Worm (Caenorhabditis elegans) whole organism, late embryonic: ENCODE data around the gene lec-7.

Source experiments
- C38D4.7 ChIP-seq: fragments of 200-800 bp; sonication (Bioruptor generic); optimal IDR thresholded peaks from 2 replicates; lab custom pipeline; 2018; ENCODE audit warnings: mild to moderate bottlenecking, missing genetic modification characterization, moderate library complexity, missing compliant biosample characterization
- F13H6.1 ChIP-seq: sonication (generic microtip); optimal IDR thresholded peaks from 2 replicates; lab custom pipeline; 2016; ENCODE audit warnings: missing genetic modification characterization, missing compliant biosample characterization
- K02D7.2 ChIP-seq: sonication (generic microtip); optimal IDR thresholded peaks from 2 replicates; lab custom pipeline; 2017; ENCODE audit warnings: mild to moderate bottlenecking, missing genetic modification characterization, missing compliant biosample characterization
- Y22D7AL.16 ChIP-seq: sonication (generic microtip); optimal IDR thresholded peaks from 2 replicates; lab custom pipeline; 2016; ENCODE audit warnings: missing genetic modification characterization, missing compliant biosample characterization
- ama-1 ChIP-seq: fragments of 150-350 bp; optimal IDR thresholded peaks from 2 replicates; lab custom pipeline; 2014
- ceh-19 ChIP-seq: fragments of 200-800 bp; sonication (Bioruptor generic); optimal IDR thresholded peaks from 2 replicates; lab custom pipeline; 2018; ENCODE audit warnings: mild to moderate bottlenecking, missing genetic modification characterization, missing compliant biosample characterization
- ceh-2 ChIP-seq: sonication (generic microtip); optimal IDR thresholded peaks from 2 replicates; lab custom pipeline; 2016; ENCODE audit warnings: missing genotype, missing genetic modification characterization, missing compliant biosample characterization
- ceh-31 ChIP-seq: sonication (generic microtip); optimal IDR thresholded peaks from 2 replicates; lab custom pipeline; 2016; ENCODE audit warnings: missing genetic modification characterization, missing compliant biosample characterization
- ceh-34 ChIP-seq: sonication (generic microtip); optimal IDR thresholded peaks from 2 replicates; lab custom pipeline; 2016; ENCODE audit warnings: mild to moderate bottlenecking, missing genetic modification characterization, missing compliant biosample characterization
- elt-2 ChIP-seq: sonication (generic microtip); optimal IDR thresholded peaks from 2 replicates; lab custom pipeline; 2016; ENCODE audit warnings: missing genetic modification reagents, missing genetic modification characterization, missing compliant biosample characterization
- elt-4 ChIP-seq: sonication (generic microtip); optimal IDR thresholded peaks from 2 replicates; lab custom pipeline; 2016; ENCODE audit warnings: missing genetic modification characterization, missing compliant biosample characterization
- ets-4 ChIP-seq: sonication (generic microtip); optimal IDR thresholded peaks from 2 replicates; lab custom pipeline; 2016; ENCODE audit warnings: missing genetic modification characterization, missing compliant biosample characterization
- fax-1 ChIP-seq: sonication (generic microtip); optimal IDR thresholded peaks from 2 replicates; lab custom pipeline; 2016; ENCODE audit warnings: missing genotype, missing genetic modification characterization, missing compliant biosample characterization
- fkh-10 ChIP-seq: fragments of 150-350 bp; optimal IDR thresholded peaks from 2 replicates; lab custom pipeline; 2014; ENCODE audit warnings: missing biosample characterization, missing genetic modification reagents, missing genetic modification characterization
- fkh-6 ChIP-seq: sonication (generic microtip); optimal IDR thresholded peaks from 2 replicates; lab custom pipeline; 2016; ENCODE audit warnings: missing genetic modification characterization, missing compliant biosample characterization
- gmeb-2 ChIP-seq: sonication (generic microtip); optimal IDR thresholded peaks from 2 replicates; lab custom pipeline; 2016; ENCODE audit warnings: missing genetic modification characterization, inconsistent platforms, missing compliant biosample characterization
- hlh-13 ChIP-seq: fragments of 200-800 bp; sonication (Bioruptor generic); optimal IDR thresholded peaks from 2 replicates; lab custom pipeline; 2018; ENCODE audit warnings: mild to moderate bottlenecking, missing genetic modification characterization, missing compliant biosample characterization
- hlh-15 ChIP-seq: sonication (generic microtip); optimal IDR thresholded peaks from 2 replicates; lab custom pipeline; 2016; ENCODE audit warnings: missing genetic modification characterization, missing compliant biosample characterization
- hlh-8 ChIP-seq: sonication (generic microtip); optimal IDR thresholded peaks from 2 replicates; lab custom pipeline; 2016; ENCODE audit warnings: missing genotype, missing genetic modification characterization, missing compliant biosample characterization
- mec-3 ChIP-seq: sonication (generic microtip); optimal IDR thresholded peaks from 2 replicates; lab custom pipeline; 2016; ENCODE audit warnings: borderline replicate concordance, missing genetic modification characterization, missing compliant biosample characterization
- odd-2 ChIP-seq: sonication (generic microtip); optimal IDR thresholded peaks from 2 replicates; lab custom pipeline; 2017; ENCODE audit warnings: antibody characterized with exemption, mild to moderate bottlenecking, missing genetic modification characterization, missing compliant biosample characterization
- pat-9 ChIP-seq: fragments of 200-800 bp; sonication (Bioruptor generic); optimal IDR thresholded peaks from 2 replicates; lab custom pipeline; 2018; ENCODE audit warnings: mild to moderate bottlenecking, missing genetic modification characterization, moderate library complexity, missing compliant biosample characterization
- pha-2 ChIP-seq: sonication (generic microtip); optimal IDR thresholded peaks from 2 replicates; lab custom pipeline; 2017; ENCODE audit warnings: mild to moderate bottlenecking, missing genetic modification characterization, missing compliant biosample characterization
- tbx-7 ChIP-seq: sonication (generic microtip); optimal IDR thresholded peaks from 2 replicates; lab custom pipeline; 2016; ENCODE audit warnings: missing genotype, missing genetic modification characterization, missing compliant biosample characterization
- unc-42 ChIP-seq: sonication (generic microtip); optimal IDR thresholded peaks from 2 replicates; lab custom pipeline; 2016; ENCODE audit warnings: missing genotype, missing genetic modification characterization, missing compliant biosample characterization

lec-7 gene

DNA sequence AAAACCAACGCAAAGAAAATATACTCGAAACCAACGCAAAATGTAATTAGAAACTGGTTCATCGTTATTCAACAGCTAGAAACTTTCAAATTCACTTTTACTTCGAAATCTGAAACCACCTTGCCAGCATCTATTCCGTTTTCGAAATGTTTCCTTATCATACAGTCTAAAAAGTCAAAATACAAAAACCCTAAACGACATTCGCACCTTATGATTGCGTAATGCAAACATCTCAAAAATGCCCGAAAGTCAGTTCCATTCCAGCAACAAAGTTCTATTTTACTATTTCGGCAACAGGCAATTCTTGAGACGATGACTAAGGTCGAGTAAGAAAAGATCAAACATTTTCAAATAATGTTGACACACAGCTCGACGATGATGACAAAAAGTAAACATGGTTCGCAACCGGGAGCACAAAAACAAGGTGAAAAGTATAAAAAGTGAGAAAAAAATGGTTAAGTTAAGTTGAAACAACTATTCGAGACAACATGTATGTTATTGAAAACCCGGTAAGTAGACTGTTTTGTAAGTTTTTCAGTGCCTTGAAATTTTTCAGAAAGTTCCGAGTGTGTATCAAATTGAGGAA, at the start of gene lec-7:
lec-7 (plus strand) TSS at position 297 of the 586 bp plus-strand sequence.
- no peak for TF ChIP-seq unc-42 (tag; lab: Kevin White, UChicago)
- TF ChIP-seq C38D4.7 (GFP tag; lab: Kevin White, UChicago) = no peak
- no peak for TF ChIP-seq ceh-34 (tag; lab: Kevin White, UChicago)
- no peak for TF ChIP-seq tbx-7 (tag; lab: Kevin White, UChicago)
- no peak for TF ChIP-seq ceh-31 (tag; lab: Kevin White, UChicago)
- TF ChIP-seq elt-4 (tag; lab: Kevin White, UChicago) = no peak
- no peak for TF ChIP-seq ceh-2 (tag; lab: Kevin White, UChicago)
- no peak for TF ChIP-seq pat-9 (tag; lab: Kevin White, UChicago)
- no peak for TF ChIP-seq elt-2 (tag; lab: Kevin White, UChicago)
- no peak for TF ChIP-seq fkh-10
- no peak for TF ChIP-seq ama-1 (lab: Kevin White, UChicago)
- no peak for TF ChIP-seq gmeb-2 (tag; lab: Kevin White, UChicago)

ce11 chrX:9803603-9804002, 48.2 kb upstream of the lec-7 start:
- TF ChIP-seq ets-4 (no peak), unc-42 (tag; lab: Kevin White, UChicago) (peak; percentile 97)

DNA sequence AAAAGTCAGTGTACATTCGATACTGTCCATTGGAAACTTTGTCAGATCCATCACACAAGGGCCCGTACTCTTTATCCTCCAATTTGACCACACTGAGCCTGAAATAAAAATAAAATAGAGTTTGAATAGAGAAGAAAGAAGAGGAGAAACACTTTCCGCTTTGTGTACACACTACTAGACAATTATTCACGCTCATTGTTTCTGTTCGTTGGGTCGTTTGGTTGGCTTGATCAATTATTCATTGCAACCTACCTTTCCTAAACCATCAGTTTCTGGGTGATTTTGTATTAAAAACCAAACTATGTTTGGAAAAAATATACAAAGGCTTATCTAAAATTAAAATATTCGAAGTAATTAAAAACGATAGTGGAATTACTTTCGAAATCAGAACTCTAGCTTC, 47.1 kb upstream of the lec-7 start:
- TF ChIP-seq ceh-2 (tag; lab: Kevin White, UChicago) = no peak
- TF ChIP-seq tbx-7 (tag; lab: Kevin White, UChicago) = no peak
- peak; percentile 62 for TF ChIP-seq ceh-31 (tag; lab: Kevin White, UChicago)

- TF ChIP-seq unc-42 (tag; lab: Kevin White, UChicago) (peak; percentile 87), ceh-2 (tag; lab: Kevin White, UChicago) (no peak)
- TF ChIP-seq, all 69 proteins: peak for 1
Observed at ce11 chrX:9805426-9805825, 46.4 kb upstream of the lec-7 start.

- TF ChIP-seq unc-42 (tag; lab: Kevin White, UChicago) (peak; percentile 31), ceh-19 (GFP tag; lab: Kevin White, UChicago) (no peak)
Observed at ce11 chrX:9807377-9808048, 44.3 kb upstream of the lec-7 start, which contains the start of gene lgc-47. lgc-47 (minus strand) TSS chrX:9807662.

DNA sequence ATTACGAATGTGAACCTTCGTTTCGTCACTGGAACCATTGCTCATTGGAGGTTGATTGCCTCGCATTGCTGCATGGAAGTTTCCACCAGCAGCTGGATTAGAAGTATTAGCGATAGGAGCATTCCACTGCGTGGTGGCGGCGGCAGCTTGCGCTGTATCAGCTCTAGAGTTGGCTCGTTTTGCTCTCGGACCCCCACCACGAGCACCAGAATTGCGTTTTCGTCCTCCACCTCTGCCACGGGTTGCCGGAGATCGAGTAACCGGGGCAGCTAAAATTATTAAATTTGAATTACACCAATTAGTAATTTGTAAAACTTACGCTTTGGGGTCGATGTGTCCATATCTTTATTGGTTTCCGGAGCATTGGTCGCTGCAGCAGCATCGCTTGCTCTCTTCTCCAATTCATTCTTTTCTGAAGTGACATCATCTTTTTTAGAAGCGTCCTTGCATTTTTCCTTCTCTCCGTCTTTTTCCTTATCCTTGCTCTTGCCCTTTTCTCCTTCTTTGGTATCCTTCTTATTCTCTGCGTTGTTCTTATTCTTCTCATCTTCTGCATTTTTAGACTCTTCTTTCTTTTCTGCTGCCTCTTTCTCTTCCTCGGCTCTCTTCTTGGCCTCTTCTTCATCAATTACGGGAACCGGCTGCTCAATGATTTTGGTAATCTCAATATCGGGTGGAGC, 37.6 kb upstream of the lec-7 start:
- TF ChIP-seq fkh-6 = no peak
- no peak for TF ChIP-seq pha-2
- TF ChIP-seq K02D7.2 = no peak
- no peak for TF ChIP-seq Y22D7AL.16 (tag; lab: Kevin White, UChicago)
- TF ChIP-seq unc-42 (tag; lab: Kevin White, UChicago) = peak; percentile 52
- TF ChIP-seq ceh-31 (tag; lab: Kevin White, UChicago) = peak; percentile 55

ce11 chrX:9822173-9822572, 29.7 kb upstream of the lec-7 start, which contains the start of gene dpy-22:
dpy-22 (minus strand) TSS chrX:9822273.
- no peak for TF ChIP-seq F13H6.1
- TF ChIP-seq C38D4.7 (GFP tag; lab: Kevin White, UChicago) = no peak
- TF ChIP-seq hlh-8 (tag; lab: Kevin White, UChicago) = no peak
- TF ChIP-seq fax-1 (tag; lab: Kevin White, UChicago) = no peak
- no peak for TF ChIP-seq mec-3 (tag; lab: Kevin White, UChicago)
- TF ChIP-seq hlh-15 = no peak
- no peak for TF ChIP-seq odd-2 (tag; lab: Kevin White, UChicago)
- no peak for TF ChIP-seq ama-1 (lab: Kevin White, UChicago)
- no peak for TF ChIP-seq hlh-13 (GFP tag; lab: Kevin White, UChicago)
